Worm (Caenorhabditis elegans): Measurements from ENCODE around the gene cdh-3.

DNA sequence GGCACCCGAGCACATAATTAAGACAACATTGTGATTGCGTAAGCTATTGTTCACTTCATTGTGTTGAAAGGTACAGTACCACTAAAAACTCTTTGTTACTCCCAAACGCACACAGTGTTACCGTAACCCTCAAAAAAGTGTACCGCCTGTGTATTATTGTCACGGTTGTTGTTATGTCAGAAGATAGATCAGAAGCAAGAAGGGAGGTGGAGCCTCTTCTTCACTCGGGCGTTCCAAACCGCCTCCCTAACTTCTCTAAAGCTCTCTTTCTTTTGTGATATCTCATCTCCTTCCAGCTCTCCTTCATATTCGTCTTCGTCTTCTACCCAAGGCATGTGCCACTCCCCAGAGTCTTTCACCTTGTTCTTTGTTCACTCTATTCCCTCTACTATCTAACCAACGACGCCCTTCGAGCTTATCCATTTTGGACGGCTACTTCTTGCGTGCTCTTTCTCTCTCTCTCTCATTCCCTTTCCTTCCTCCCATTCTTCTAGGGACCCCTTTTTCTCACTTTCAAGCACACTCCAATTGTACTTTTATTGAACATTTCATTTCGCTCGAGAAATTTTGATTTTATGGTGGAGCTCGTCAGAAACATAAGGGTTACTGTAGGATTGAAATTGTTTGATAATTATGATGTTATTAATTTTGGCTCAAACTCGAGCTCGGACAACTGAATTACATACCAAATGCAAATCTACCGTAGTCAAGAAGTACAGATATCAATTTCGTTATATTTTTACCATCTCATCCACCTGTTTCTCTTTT lies 28.6 kb downstream of the cdh-3 start:
- TF ChIP-seq F49E8.2 (tag; optimal IDR thresholded peaks at IDR 0.05; ENCODE audit: borderline replicate concordance) (no peak), nhr-237 (tag; optimal IDR thresholded peaks at IDR 0.05) (no peak), egl-43 (GFP tag; IDR thresholded peaks at IDR 0.05) (peak; percentile 56; the same call in 1 of the 2 replicates), aha-1 (tag) (no peak)
